Worm (Caenorhabditis elegans) whole organism, L3 larva: Measurements from ENCODE around the gene chpf-1.

Source experiments
- R02D3.7 ChIP-seq: fragments of 150-350 bp; optimal IDR thresholded peaks from 2 replicates; lab custom pipeline; 2014; ENCODE audit warnings: missing biosample characterization, missing genetic modification characterization
- ZK546.5 ChIP-seq: sonication (generic microtip); optimal IDR thresholded peaks from 2 replicates; lab custom pipeline; 2017; ENCODE audit warnings: missing biosample characterization, missing genetic modification characterization
- ceh-16 ChIP-seq: sonication (generic microtip); optimal IDR thresholded peaks from 2 replicates; lab custom pipeline; 2017; ENCODE audit warnings: missing biosample characterization, missing genetic modification characterization
- ceh-28 ChIP-seq: fragments of 150-350 bp; optimal IDR thresholded peaks from 2 replicates; lab custom pipeline; 2014; ENCODE audit warnings: missing biosample characterization, missing genetic modification reagents, missing genetic modification characterization
- ceh-82 ChIP-seq: fragments of 150-350 bp; optimal IDR thresholded peaks from 2 replicates; lab custom pipeline; 2014; ENCODE audit warnings: missing biosample characterization, missing genetic modification characterization
- daf-12 ChIP-seq: fragments of 150-350 bp; optimal IDR thresholded peaks from 2 replicates; lab custom pipeline; 2014; ENCODE audit warnings: missing biosample characterization, missing genetic modification reagents, missing genetic modification characterization
- egl-27 ChIP-seq: sonication (generic microtip); optimal IDR thresholded peaks from 4 replicates; lab custom pipeline; 2017; ENCODE audit warnings: missing biosample characterization, missing genetic modification reagents, missing genetic modification characterization
- elt-1 ChIP-seq: fragments of 150-350 bp; optimal IDR thresholded peaks from 2 replicates; lab custom pipeline; 2014; ENCODE audit warnings: missing biosample characterization, missing genetic modification characterization
- elt-2 ChIP-seq: sonication (generic microtip); optimal IDR thresholded peaks from 2 replicates; lab custom pipeline; 2016; ENCODE audit warnings: missing genetic modification reagents, mild to moderate bottlenecking, missing genetic modification characterization, missing compliant biosample characterization
- eor-1 ChIP-seq, 2 experiments: fragments of 150-350 bp; optimal IDR thresholded peaks; 2 replicates each; lab custom pipeline; 2014 to 2018; ENCODE audit warnings: missing biosample characterization in 2 of 2, missing genetic modification characterization in 2 of 2
- fkh-10 ChIP-seq: sonication (generic microtip); optimal IDR thresholded peaks from 2 replicates; lab custom pipeline; 2017; ENCODE audit warnings: missing biosample characterization, missing genetic modification reagents, missing genetic modification characterization
- fkh-2 ChIP-seq: fragments of 150-350 bp; optimal IDR thresholded peaks from 2 replicates; lab custom pipeline; 2014; ENCODE audit warnings: missing biosample characterization, missing genetic modification reagents, missing genetic modification characterization
- fos-1 ChIP-seq: fragments of 150-350 bp; optimal IDR thresholded peaks from 2 replicates; lab custom pipeline; 2014; ENCODE audit warnings: missing biosample characterization, missing genetic modification characterization
- hmg-11 ChIP-seq: sonication (generic microtip); optimal IDR thresholded peaks from 2 replicates; lab custom pipeline; 2016; ENCODE audit warnings: missing genetic modification characterization, missing compliant biosample characterization
- jun-1 ChIP-seq: fragments of 150-350 bp; optimal IDR thresholded peaks from 2 replicates; lab custom pipeline; 2014; ENCODE audit warnings: missing biosample characterization, missing genetic modification reagents, missing genetic modification characterization
- lin-15B ChIP-seq: fragments of 150-350 bp; optimal IDR thresholded peaks from 2 replicates; lab custom pipeline; 2014; ENCODE audit warnings: missing biosample characterization, missing genetic modification characterization
- lin-39 ChIP-seq: fragments of 150-350 bp; optimal IDR thresholded peaks from 2 replicates; lab custom pipeline; 2018; ENCODE audit warnings: missing biosample characterization, missing genetic modification reagents, missing genetic modification characterization
- lsy-12 ChIP-seq: sonication (generic microtip); optimal IDR thresholded peaks from 2 replicates; lab custom pipeline; 2016; ENCODE audit warnings: mild to moderate bottlenecking, missing genetic modification characterization, missing compliant biosample characterization
- mml-1 ChIP-seq: fragments of 150-350 bp; sonication (generic microtip); optimal IDR thresholded peaks from 3 replicates; lab custom pipeline; 2014; ENCODE audit warnings: missing biosample characterization, missing genetic modification characterization
- nfya-1 ChIP-seq: sonication (generic microtip); optimal IDR thresholded peaks from 2 replicates; lab custom pipeline; 2017; ENCODE audit warnings: missing genetic modification characterization, mild to moderate bottlenecking, missing compliant biosample characterization, antibody characterized with exemption, moderate library complexity; ENCODE audit not compliant: insufficient read depth
- nhr-11 ChIP-seq: fragments of 150-350 bp; optimal IDR thresholded peaks from 2 replicates; lab custom pipeline; 2014; ENCODE audit warnings: missing biosample characterization, missing genetic modification characterization
- nhr-23 ChIP-seq: fragments of 150-350 bp; optimal IDR thresholded peaks from 2 replicates; lab custom pipeline; 2014; ENCODE audit warnings: missing biosample characterization, missing genetic modification reagents, missing genetic modification characterization
- nhr-25 ChIP-seq: sonication (generic microtip); optimal IDR thresholded peaks from 2 replicates; lab custom pipeline; 2017; ENCODE audit warnings: missing biosample characterization, missing genetic modification characterization
- nhr-28 ChIP-seq: fragments of 150-350 bp; optimal IDR thresholded peaks from 2 replicates; lab custom pipeline; 2014; ENCODE audit warnings: missing biosample characterization, missing genetic modification characterization
- nhr-43 ChIP-seq: sonication (generic microtip); optimal IDR thresholded peaks from 2 replicates; lab custom pipeline; 2016; ENCODE audit warnings: mild to moderate bottlenecking, missing genetic modification characterization, missing compliant biosample characterization; ENCODE audit not compliant: poor library complexity, severe bottlenecking
- nhr-67 ChIP-seq: fragments of 150-350 bp; optimal IDR thresholded peaks from 2 replicates; lab custom pipeline; 2014; ENCODE audit warnings: missing biosample characterization, missing genetic modification characterization
- nhr-76 ChIP-seq: fragments of 150-350 bp; sonication (generic microtip); optimal IDR thresholded peaks from 5 replicates; lab custom pipeline; 2014; ENCODE audit warnings: missing biosample characterization, missing genetic modification characterization
- nhr-77 ChIP-seq: fragments of 150-350 bp; optimal IDR thresholded peaks from 2 replicates; lab custom pipeline; 2014; ENCODE audit warnings: missing biosample characterization, missing genetic modification characterization
- pha-4 ChIP-seq: fragments of 150-350 bp; optimal IDR thresholded peaks from 2 replicates; lab custom pipeline; 2014; ENCODE audit warnings: missing biosample characterization, missing genetic modification reagents, missing genetic modification characterization
- pqm-1 ChIP-seq: fragments of 150-350 bp; optimal IDR thresholded peaks from 2 replicates; lab custom pipeline; 2017; ENCODE audit warnings: missing biosample characterization, missing genetic modification characterization, inconsistent platforms
- sea-2 ChIP-seq: fragments of 150-350 bp; sonication (generic microtip); optimal IDR thresholded peaks from 4 replicates; lab custom pipeline; 2014; ENCODE audit warnings: missing biosample characterization, missing genetic modification reagents, missing genetic modification characterization
- skn-1 ChIP-seq: fragments of 150-350 bp; optimal IDR thresholded peaks from 2 replicates; lab custom pipeline; 2014; ENCODE audit warnings: missing biosample characterization, missing genetic modification characterization
- snpc-4 ChIP-seq: fragments of 150-350 bp; optimal IDR thresholded peaks from 2 replicates; lab custom pipeline; 2014; ENCODE audit warnings: missing biosample characterization, missing genetic modification characterization
- tbx-2 ChIP-seq: sonication (generic microtip); optimal IDR thresholded peaks from 2 replicates; lab custom pipeline; 2016; ENCODE audit warnings: mild to moderate bottlenecking, missing genetic modification characterization, missing compliant biosample characterization
- unc-62 ChIP-seq: fragments of 150-350 bp; sonication (generic microtip); optimal IDR thresholded peaks from 4 replicates; lab custom pipeline; 2014; ENCODE audit warnings: missing biosample characterization, missing genetic modification reagents, missing genetic modification characterization
- zag-1 ChIP-seq: fragments of 150-350 bp; optimal IDR thresholded peaks from 2 replicates; lab custom pipeline; 2014; ENCODE audit warnings: missing biosample characterization, missing genetic modification characterization
- ztf-11 ChIP-seq: fragments of 150-350 bp; optimal IDR thresholded peaks from 2 replicates; lab custom pipeline; 2014; ENCODE audit warnings: missing biosample characterization, missing genetic modification characterization
- ztf-4 ChIP-seq: fragments of 150-350 bp; optimal IDR thresholded peaks from 2 replicates; lab custom pipeline; 2014; ENCODE audit warnings: missing biosample characterization, missing genetic modification characterization

chpf-1 gene

ce11 chrV:10212027-10212426, 8.7 kb upstream of the chpf-1 start, which contains the start of gene zhit-3:
Gene zhit-3 (minus strand): TSS chrV:10212127.
- TF ChIP-seq nhr-23 (tag; lab: Kevin White, UChicago) (no peak), fkh-2 (no peak), elt-1 (tag; lab: Kevin White, UChicago) (no peak), hmg-11 (no peak), nhr-67 (tag; lab: Kevin White, UChicago) (no peak), daf-12 (tag; lab: Kevin White, UChicago) (no peak), ceh-16 (tag; lab: Kevin White, UChicago) (no peak), nhr-28 (no peak), mml-1 (tag; lab: Kevin White, UChicago) (no peak), ZK546.5 (no peak)

ce11 chrV:10210244-10210643, 7.0 kb upstream of the chpf-1 start, which contains the start of gene tftc-3:
Gene tftc-3 (minus strand): TSS chrV:10210344.
- TF ChIP-seq zag-1 (tag; lab: Kevin White, UChicago): no peak
- no peak for TF ChIP-seq ceh-82
- no peak for TF ChIP-seq lin-15B (tag; lab: Kevin White, UChicago)
- no peak for TF ChIP-seq elt-2 (tag; lab: Kevin White, UChicago)
- TF ChIP-seq nhr-11 (tag; lab: Kevin White, UChicago): no peak
- no peak for TF ChIP-seq snpc-4 (tag; lab: Kevin White, UChicago)
- TF ChIP-seq nhr-67 (tag; lab: Kevin White, UChicago): no peak
- no peak for TF ChIP-seq ztf-4 (tag; lab: Kevin White, UChicago)
- no peak for TF ChIP-seq nhr-76

ce11 chrV:10206502-10206901, 3.2 kb upstream of the chpf-1 start, which contains the start of gene rpc-25:
Gene rpc-25 (minus strand): TSS chrV:10206602.
- TF ChIP-seq pqm-1 (tag; lab: Kevin White, UChicago): no peak
- TF ChIP-seq ceh-16 (tag; lab: Kevin White, UChicago): no peak
- no peak for TF ChIP-seq ztf-11 (tag; lab: Kevin White, UChicago)
- TF ChIP-seq skn-1 (tag; lab: Kevin White, UChicago): no peak
- no peak for TF ChIP-seq sea-2 (GFP tag; lab: Kevin White, UChicago)
- no peak for TF ChIP-seq nhr-77
- TF ChIP-seq, all 47 proteins: peak for 0

DNA sequence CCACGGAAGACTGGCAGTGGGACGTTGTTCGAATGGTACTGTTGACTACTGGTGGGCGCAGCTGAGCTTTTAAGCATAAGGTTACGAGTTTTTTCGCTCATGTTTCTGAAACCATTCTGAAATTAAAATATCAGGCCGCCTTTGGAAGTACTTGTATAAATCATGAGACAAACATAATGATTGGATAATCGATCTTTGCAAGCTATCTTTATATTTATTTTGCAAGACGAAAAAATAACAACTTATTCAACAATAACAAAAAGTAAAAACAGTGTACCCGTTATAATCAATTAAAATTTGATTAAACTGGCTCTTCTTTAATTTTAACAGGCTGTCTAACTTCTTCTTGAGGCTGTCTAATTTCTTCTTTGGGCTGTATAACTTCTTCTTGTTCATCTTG, 2.2 kb upstream of the chpf-1 start, which contains the start of gene ZK856.16:
ZK856.16 (minus strand) TSS at position 101 of the 400 bp plus-strand sequence.
- no peak for TF ChIP-seq skn-1 (tag; lab: Kevin White, UChicago)
- no peak for TF ChIP-seq sea-2 (GFP tag; lab: Kevin White, UChicago)
- TF ChIP-seq nhr-77: no peak
- TF ChIP-seq nhr-43 (tag; lab: Kevin White, UChicago): no peak
- no peak for TF ChIP-seq lin-39 (tag; lab: Kevin White, UChicago)
- TF ChIP-seq fkh-10: no peak
- no peak for TF ChIP-seq fos-1 (tag; lab: Kevin White, UChicago)
- TF ChIP-seq lsy-12 (tag; lab: Kevin White, UChicago): no peak
- TF ChIP-seq daf-12 (tag; lab: Kevin White, UChicago): no peak
- TF ChIP-seq nhr-67 (tag; lab: Kevin White, UChicago): no peak
- no peak for TF ChIP-seq unc-62 (GFP tag; lab: Kevin White, UChicago)
- TF ChIP-seq ZK546.5: no peak
- no peak for TF ChIP-seq hmg-11
- no peak for TF ChIP-seq egl-27
- TF ChIP-seq eor-1 (tag; optimal IDR thresholded peaks at IDR 0.05; lab: Kevin White, UChicago): no peak
- TF ChIP-seq pha-4 (tag; lab: Kevin White, UChicago): no peak
- no peak for TF ChIP-seq nhr-25 (tag; lab: Kevin White, UChicago)
- no peak for TF ChIP-seq nhr-23 (tag; lab: Kevin White, UChicago)
- TF ChIP-seq snpc-4 (tag; lab: Kevin White, UChicago): no peak

ce11 chrV:10204863-10205338, 1.6 kb upstream of the chpf-1 start, which contains the start of the genes ZK856.19 and ZK856.11:
Gene ZK856.19 (minus strand): TSS chrV:10204913.
Gene ZK856.11 (minus strand): TSS chrV:10204938.
- TF ChIP-seq elt-2 (tag; lab: Kevin White, UChicago) (peak; percentile 43), hmg-11 (peak; percentile 28), fkh-10 (peak; percentile 28), nfya-1 (tag; lab: Kevin White, UChicago) (peak; percentile 61), ztf-11 (tag; lab: Kevin White, UChicago) (no peak), nhr-11 (tag; lab: Kevin White, UChicago) (no peak), jun-1 (tag; lab: Kevin White, UChicago) (peak; percentile 39), pqm-1 (tag; lab: Kevin White, UChicago) (peak; percentile 30), nhr-28 (no peak), lsy-12 (tag; lab: Kevin White, UChicago) (peak; percentile 68), pha-4 (tag; lab: Kevin White, UChicago) (peak; percentile 88), tbx-2 (tag; lab: Kevin White, UChicago) (peak; percentile 29), ceh-28 (tag; lab: Kevin White, UChicago) (peak; percentile 33), ztf-4 (tag; lab: Kevin White, UChicago) (no peak), ceh-16 (tag; lab: Kevin White, UChicago) (no peak), R02D3.7 (tag; lab: Kevin White, UChicago) (peak; percentile 86), nhr-43 (tag; lab: Kevin White, UChicago) (peak; percentile 59), nhr-23 (tag; lab: Kevin White, UChicago) (peak; percentile 68), lin-15B (tag; lab: Kevin White, UChicago) (peak; percentile 92), snpc-4 (tag; lab: Kevin White, UChicago) (peak; percentile 60)
- TF ChIP-seq, all 47 proteins: peak for 15
